Worm (Caenorhabditis elegans): Measurements from ENCODE around the gene nspb-12.

The nspb-12 gene

DNA sequence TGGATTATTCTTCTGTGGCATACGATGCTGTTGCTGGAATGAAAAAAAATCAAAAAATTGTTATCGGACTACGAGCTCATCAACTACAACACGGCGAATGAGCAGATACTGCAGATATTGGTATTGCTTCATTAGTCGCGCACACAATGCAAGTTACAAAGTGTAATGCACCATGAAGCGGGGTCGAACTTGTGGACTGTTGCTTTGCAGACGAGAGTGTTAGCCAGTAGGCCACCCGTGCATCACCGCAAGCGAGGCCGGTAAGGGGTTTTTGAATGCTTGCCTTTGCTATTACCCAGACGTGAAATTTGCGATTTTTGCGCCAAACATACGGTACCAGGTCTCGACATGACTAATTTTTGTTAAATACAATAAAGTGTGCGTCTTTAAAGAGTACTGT, 33.4 kb upstream of the nspb-12 start:
- peak; percentile 91 for TF ChIP-seq hmbx-1 (tag; optimal IDR thresholded peaks at IDR 0.05)
- TF ChIP-seq tbx-37 (GFP tag; conservative IDR thresholded peaks at IDR 0.05) = peak; percentile 96
- peak; percentile 96 for TF ChIP-seq B0310.2 (tag; optimal IDR thresholded peaks at IDR 0.05)
- TF ChIP-seq hmg-4 (GFP tag; optimal IDR thresholded peaks at IDR 0.05) = peak; percentile 99
- peak; percentile 97 for TF ChIP-seq pes-1 (GFP tag; IDR thresholded peaks at IDR 0.05)
- TF ChIP-seq ama-1 (optimal IDR thresholded peaks at IDR 0.05) = no peak
- TF ChIP-seq ets-7 (tag; optimal IDR thresholded peaks at IDR 0.05) = peak; percentile 90
- peak; percentile 97 for TF ChIP-seq sea-1 (GFP tag; conservative IDR thresholded peaks at IDR 0.05)
- peak; percentile 97 for TF ChIP-seq ceh-36 (tag; optimal IDR thresholded peaks at IDR 0.05)
- peak; percentile 86 for TF ChIP-seq hnd-1 (tag; optimal IDR thresholded peaks at IDR 0.05)
- TF ChIP-seq scrt-1 (GFP tag; IDR thresholded peaks at IDR 0.05) = peak; percentile 98
- peak; percentile 97 for TF ChIP-seq F13C5.2 (tag; optimal IDR thresholded peaks at IDR 0.05)
- peak; percentile 99 for TF ChIP-seq aly-1 (tag; optimal IDR thresholded peaks at IDR 0.05)
- TF ChIP-seq ceh-13 (GFP tag; optimal IDR thresholded peaks at IDR 0.05) = peak; percentile 91
- peak; percentile 96 for TF ChIP-seq tbx-11 (GFP tag; IDR thresholded peaks at IDR 0.05)
- TF ChIP-seq flt-1 (GFP tag; IDR thresholded peaks at IDR 0.05) = peak; percentile 98
- TF ChIP-seq tra-4 (tag; optimal IDR thresholded peaks at IDR 0.05) = peak; percentile 94

ce11 chrIII:5599958-5600357, 31.4 kb upstream of the nspb-12 start, which contains the start of gene wdr-37:
Gene wdr-37 (minus strand): TSS chrIII:5600058.
- TF ChIP-seq ceh-36 (tag; optimal IDR thresholded peaks at IDR 0.05) = no peak
- no peak for TF ChIP-seq sea-1 (GFP tag; conservative IDR thresholded peaks at IDR 0.05)
- TF ChIP-seq tbx-37 (GFP tag; conservative IDR thresholded peaks at IDR 0.05) = no peak
- TF ChIP-seq tra-4 (tag; optimal IDR thresholded peaks at IDR 0.05) = no peak
- TF ChIP-seq ceh-13 (GFP tag; optimal IDR thresholded peaks at IDR 0.05) = no peak
- no peak for TF ChIP-seq flt-1 (GFP tag; IDR thresholded peaks at IDR 0.05)
- no peak for TF ChIP-seq pes-1 (GFP tag; IDR thresholded peaks at IDR 0.05)
- TF ChIP-seq F13C5.2 (tag; optimal IDR thresholded peaks at IDR 0.05) = no peak
- TF ChIP-seq ama-1 (optimal IDR thresholded peaks at IDR 0.05) = no peak
- TF ChIP-seq hnd-1 (tag; optimal IDR thresholded peaks at IDR 0.05) = no peak
- TF ChIP-seq aly-1 (tag; optimal IDR thresholded peaks at IDR 0.05) = no peak
- TF ChIP-seq B0310.2 (tag; optimal IDR thresholded peaks at IDR 0.05) = no peak
- no peak for TF ChIP-seq ets-7 (tag; optimal IDR thresholded peaks at IDR 0.05)
- TF ChIP-seq hmbx-1 (tag; optimal IDR thresholded peaks at IDR 0.05) = no peak
- TF ChIP-seq hmg-4 (GFP tag; optimal IDR thresholded peaks at IDR 0.05) = no peak
- no peak for TF ChIP-seq scrt-1 (GFP tag; IDR thresholded peaks at IDR 0.05)
- no peak for TF ChIP-seq tbx-11 (GFP tag; IDR thresholded peaks at IDR 0.05)

ce11 chrIII:5595445-5595844, 26.9 kb upstream of the nspb-12 start, which contains the start of gene ced-6:
Gene ced-6 (plus strand): TSS chrIII:5595771.
- TF ChIP-seq hnd-1 (tag; optimal IDR thresholded peaks at IDR 0.05) (no peak), pes-1 (GFP tag; IDR thresholded peaks at IDR 0.05) (no peak), sea-1 (GFP tag; conservative IDR thresholded peaks at IDR 0.05) (no peak), ama-1 (optimal IDR thresholded peaks at IDR 0.05) (no peak), ceh-13 (GFP tag; optimal IDR thresholded peaks at IDR 0.05) (no peak), scrt-1 (GFP tag; IDR thresholded peaks at IDR 0.05) (no peak), hmg-4 (GFP tag; optimal IDR thresholded peaks at IDR 0.05) (no peak), F13C5.2 (tag; optimal IDR thresholded peaks at IDR 0.05) (no peak), flt-1 (GFP tag; IDR thresholded peaks at IDR 0.05) (no peak), tra-4 (tag; optimal IDR thresholded peaks at IDR 0.05) (no peak), aly-1 (tag; optimal IDR thresholded peaks at IDR 0.05) (no peak), hmbx-1 (tag; optimal IDR thresholded peaks at IDR 0.05) (no peak), B0310.2 (tag; optimal IDR thresholded peaks at IDR 0.05) (no peak)

DNA sequence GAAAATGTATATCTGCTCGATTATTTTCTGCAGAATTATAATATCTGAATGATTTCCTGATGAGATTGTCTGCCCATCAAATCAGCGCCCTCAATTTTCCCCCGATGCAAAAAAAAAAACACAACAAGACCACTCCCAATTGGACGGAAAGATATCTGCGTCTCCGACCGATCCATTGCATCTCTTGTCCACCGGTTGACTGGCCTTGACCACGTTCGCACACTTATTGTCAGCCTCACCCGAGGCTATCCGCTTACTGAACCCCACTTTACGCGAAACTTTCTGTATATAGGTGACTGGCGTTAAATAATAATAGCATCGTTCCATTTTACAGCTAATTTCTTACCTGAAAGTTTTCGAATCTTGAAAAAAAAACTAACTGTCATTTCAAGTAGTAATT, 25.8 kb upstream of the nspb-12 start:
- TF ChIP-seq hmbx-1 (tag; optimal IDR thresholded peaks at IDR 0.05) (no peak), ceh-13 (GFP tag; optimal IDR thresholded peaks at IDR 0.05) (no peak), F13C5.2 (tag; optimal IDR thresholded peaks at IDR 0.05) (no peak), hnd-1 (tag; optimal IDR thresholded peaks at IDR 0.05) (no peak), tra-4 (tag; optimal IDR thresholded peaks at IDR 0.05) (no peak), hmg-4 (GFP tag; optimal IDR thresholded peaks at IDR 0.05) (no peak), pes-1 (GFP tag; IDR thresholded peaks at IDR 0.05) (no peak), sea-1 (GFP tag; conservative IDR thresholded peaks at IDR 0.05) (no peak), ama-1 (optimal IDR thresholded peaks at IDR 0.05) (no peak), aly-1 (tag; optimal IDR thresholded peaks at IDR 0.05) (no peak), ets-7 (tag; optimal IDR thresholded peaks at IDR 0.05) (no peak), flt-1 (GFP tag; IDR thresholded peaks at IDR 0.05) (no peak)

DNA sequence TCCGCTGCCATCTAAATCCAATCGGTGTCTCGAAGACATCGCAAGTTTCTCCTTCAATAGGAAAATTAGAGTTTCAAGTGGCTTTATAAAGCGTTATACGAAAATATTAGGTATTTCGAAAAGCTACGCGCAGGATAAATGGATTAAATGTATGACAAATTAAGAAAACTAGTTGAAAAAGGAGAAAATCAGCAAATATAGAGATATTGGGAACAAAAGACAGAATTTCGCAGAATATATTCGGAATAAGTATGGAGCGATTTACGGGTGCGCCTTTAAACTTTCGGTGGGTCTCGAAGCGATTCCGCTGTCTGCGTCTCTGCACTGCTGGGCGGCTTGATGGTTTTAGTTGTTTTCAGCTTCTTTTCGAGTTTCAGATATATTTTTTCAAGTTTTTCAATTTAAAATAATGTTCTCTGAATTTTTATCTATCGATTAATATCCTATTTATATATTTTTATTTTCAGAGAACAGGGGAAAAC, 23.1 kb upstream of the nspb-12 start, which contains the start of the genes ddx-15 and ucr-1:
TSS of gene ddx-15 (minus strand) at position 51 of the 482 bp plus-strand sequence.
TSS of gene ucr-1 (plus strand) at position 468 of the 482 bp plus-strand sequence.
- TF ChIP-seq pes-1 (GFP tag; IDR thresholded peaks at IDR 0.05) = no peak
- no peak for TF ChIP-seq ceh-13 (GFP tag; optimal IDR thresholded peaks at IDR 0.05)
- TF ChIP-seq tbx-37 (GFP tag; conservative IDR thresholded peaks at IDR 0.05) = no peak
- TF ChIP-seq sea-1 (GFP tag; conservative IDR thresholded peaks at IDR 0.05) = no peak
- TF ChIP-seq hmbx-1 (tag; optimal IDR thresholded peaks at IDR 0.05) = no peak
- no peak for TF ChIP-seq ceh-36 (tag; optimal IDR thresholded peaks at IDR 0.05)
- no peak for TF ChIP-seq tra-4 (tag; optimal IDR thresholded peaks at IDR 0.05)
- no peak for TF ChIP-seq scrt-1 (GFP tag; IDR thresholded peaks at IDR 0.05)
- no peak for TF ChIP-seq hmg-4 (GFP tag; optimal IDR thresholded peaks at IDR 0.05)
- TF ChIP-seq F13C5.2 (tag; optimal IDR thresholded peaks at IDR 0.05) = no peak
- no peak for TF ChIP-seq hnd-1 (tag; optimal IDR thresholded peaks at IDR 0.05)
- TF ChIP-seq tbx-11 (GFP tag; IDR thresholded peaks at IDR 0.05) = no peak
- TF ChIP-seq flt-1 (GFP tag; IDR thresholded peaks at IDR 0.05) = no peak
- no peak for TF ChIP-seq aly-1 (tag; optimal IDR thresholded peaks at IDR 0.05)
- TF ChIP-seq ets-7 (tag; optimal IDR thresholded peaks at IDR 0.05) = no peak
- TF ChIP-seq ama-1 (optimal IDR thresholded peaks at IDR 0.05) = no peak
- no peak for TF ChIP-seq B0310.2 (tag; optimal IDR thresholded peaks at IDR 0.05)

- no peak for TF ChIP-seq hnd-1 (tag; optimal IDR thresholded peaks at IDR 0.05)
- no peak for TF ChIP-seq ceh-36 (tag; optimal IDR thresholded peaks at IDR 0.05)
- no peak for TF ChIP-seq tbx-11 (GFP tag; IDR thresholded peaks at IDR 0.05)
- TF ChIP-seq flt-1 (GFP tag; IDR thresholded peaks at IDR 0.05) = no peak
- no peak for TF ChIP-seq tbx-37 (GFP tag; conservative IDR thresholded peaks at IDR 0.05)
- TF ChIP-seq sea-1 (GFP tag; conservative IDR thresholded peaks at IDR 0.05) = no peak
- TF ChIP-seq hmg-4 (GFP tag; optimal IDR thresholded peaks at IDR 0.05) = no peak
- no peak for TF ChIP-seq pes-1 (GFP tag; IDR thresholded peaks at IDR 0.05)
- TF ChIP-seq aly-1 (tag; optimal IDR thresholded peaks at IDR 0.05) = no peak
- no peak for TF ChIP-seq hmbx-1 (tag; optimal IDR thresholded peaks at IDR 0.05)
- no peak for TF ChIP-seq scrt-1 (GFP tag; IDR thresholded peaks at IDR 0.05)
- TF ChIP-seq F13C5.2 (tag; optimal IDR thresholded peaks at IDR 0.05) = no peak
- TF ChIP-seq ceh-13 (GFP tag; optimal IDR thresholded peaks at IDR 0.05) = no peak
- TF ChIP-seq tra-4 (tag; optimal IDR thresholded peaks at IDR 0.05) = no peak
- TF ChIP-seq ets-7 (tag; optimal IDR thresholded peaks at IDR 0.05) = no peak
- no peak for TF ChIP-seq B0310.2 (tag; optimal IDR thresholded peaks at IDR 0.05)
- TF ChIP-seq ama-1 (optimal IDR thresholded peaks at IDR 0.05) = no peak
Observed at ce11 chrIII:5588746-5589145, 20.2 kb upstream of the nspb-12 start.
